Worm (Caenorhabditis elegans) whole organism, L1 larva: ENCODE results near the gene math-33.

Experiments used
- nhr-28 ChIP-seq: fragments of 150-350 bp; optimal IDR thresholded peaks from 2 replicates; lab custom pipeline; 2014; ENCODE audit warnings: missing biosample characterization, missing genetic modification characterization
- skn-1 ChIP-seq: fragments of 150-350 bp; optimal IDR thresholded peaks from 2 replicates; lab custom pipeline; 2014; ENCODE audit warnings: missing biosample characterization, missing genetic modification characterization
- vab-15 ChIP-seq: sonication (generic microtip); optimal IDR thresholded peaks from 2 replicates; lab custom pipeline; 2017; ENCODE audit warnings: missing genotype, mild to moderate bottlenecking, missing genetic modification characterization, missing compliant biosample characterization

- no peak for TF ChIP-seq nhr-28 (tag; lab: Kevin White, UChicago)
- TF ChIP-seq vab-15 (tag; lab: Kevin White, UChicago): no peak
- TF ChIP-seq skn-1 (tag; lab: Kevin White, UChicago): no peak
Observed at ce11 chrV:11131801-11132200, 18.1 kb downstream of the math-33 start.
